Worm (Caenorhabditis elegans) whole organism, L3 larva: ENCODE results near the gene Y39G8B.9.

ENCODE experiments used
- ama-1 ChIP-seq: fragments of 150-350 bp; optimal IDR thresholded peaks from 2 replicates; lab custom pipeline; 2018
- ceh-28 ChIP-seq: fragments of 150-350 bp; optimal IDR thresholded peaks from 2 replicates; lab custom pipeline; 2014; ENCODE audit warnings: missing biosample characterization, missing genetic modification reagents, missing genetic modification characterization
- egl-27 ChIP-seq: sonication (generic microtip); optimal IDR thresholded peaks from 4 replicates; lab custom pipeline; 2017; ENCODE audit warnings: missing biosample characterization, missing genetic modification reagents, missing genetic modification characterization
- elt-2 ChIP-seq: sonication (generic microtip); optimal IDR thresholded peaks from 2 replicates; lab custom pipeline; 2016; ENCODE audit warnings: missing genetic modification reagents, mild to moderate bottlenecking, missing genetic modification characterization, missing compliant biosample characterization
- fkh-2 ChIP-seq: fragments of 150-350 bp; optimal IDR thresholded peaks from 2 replicates; lab custom pipeline; 2014; ENCODE audit warnings: missing biosample characterization, missing genetic modification reagents, missing genetic modification characterization
- hmg-11 ChIP-seq: sonication (generic microtip); optimal IDR thresholded peaks from 2 replicates; lab custom pipeline; 2016; ENCODE audit warnings: missing genetic modification characterization, missing compliant biosample characterization
- nhr-28 ChIP-seq: fragments of 150-350 bp; optimal IDR thresholded peaks from 2 replicates; lab custom pipeline; 2014; ENCODE audit warnings: missing biosample characterization, missing genetic modification characterization
- nhr-76 ChIP-seq: fragments of 150-350 bp; sonication (generic microtip); optimal IDR thresholded peaks from 5 replicates; lab custom pipeline; 2014; ENCODE audit warnings: missing biosample characterization, missing genetic modification characterization
- pha-4 ChIP-seq: fragments of 150-350 bp; optimal IDR thresholded peaks from 2 replicates; lab custom pipeline; 2014; ENCODE audit warnings: missing biosample characterization, missing genetic modification reagents, missing genetic modification characterization
- sea-2 ChIP-seq: fragments of 150-350 bp; sonication (generic microtip); optimal IDR thresholded peaks from 4 replicates; lab custom pipeline; 2014; ENCODE audit warnings: missing biosample characterization, missing genetic modification reagents, missing genetic modification characterization
- unc-62 ChIP-seq: fragments of 150-350 bp; sonication (generic microtip); optimal IDR thresholded peaks from 4 replicates; lab custom pipeline; 2014; ENCODE audit warnings: missing biosample characterization, missing genetic modification reagents, missing genetic modification characterization
- ztf-11 ChIP-seq: fragments of 150-350 bp; optimal IDR thresholded peaks from 2 replicates; lab custom pipeline; 2014; ENCODE audit warnings: missing biosample characterization, missing genetic modification characterization
- ztf-4 ChIP-seq: fragments of 150-350 bp; optimal IDR thresholded peaks from 2 replicates; lab custom pipeline; 2014; ENCODE audit warnings: missing biosample characterization, missing genetic modification characterization

DNA sequence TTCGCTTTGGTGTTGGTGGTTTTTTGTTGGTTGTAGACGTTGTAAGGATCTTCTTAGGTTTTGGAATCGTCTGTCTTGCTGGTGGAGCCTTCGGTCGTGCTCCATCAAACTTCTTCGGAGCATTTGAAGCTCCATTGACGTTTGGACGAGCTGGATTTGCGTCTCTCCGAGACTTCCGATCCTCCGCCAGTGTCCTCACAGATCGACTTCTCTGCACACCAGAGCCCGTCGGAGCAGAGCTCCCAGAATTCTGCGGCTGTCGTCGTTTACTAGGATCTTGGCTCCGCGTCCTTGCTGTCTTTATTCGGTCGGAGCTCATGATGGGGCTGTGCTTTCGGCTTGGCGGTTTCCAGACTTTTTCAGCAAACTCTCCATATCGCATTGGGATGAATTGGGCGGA, 19.6 kb upstream of the Y39G8B.9 start:
- TF ChIP-seq nhr-28 (tag; lab: Kevin White, UChicago) (no peak), ztf-4 (tag; lab: Kevin White, UChicago) (no peak), egl-27 (no peak), ceh-28 (tag; lab: Kevin White, UChicago) (no peak), hmg-11 (no peak), fkh-2 (tag; lab: Kevin White, UChicago) (no peak), ama-1 (lab: Kevin White, UChicago) (no peak), sea-2 (GFP tag; lab: Kevin White, UChicago) (no peak), ztf-11 (tag; lab: Kevin White, UChicago) (no peak), unc-62 (GFP tag; lab: Kevin White, UChicago) (no peak), elt-2 (tag; lab: Kevin White, UChicago) (no peak), pha-4 (no peak), nhr-76 (no peak)
